Fruit fly (Drosophila melanogaster) whole organism, embryonic: ENCODE measurements around the gene Gli.

Experiments used
- Awh ChIP-seq: fragments of 200-800 bp; sonication (Bioruptor generic); IDR thresholded peaks from 2 replicates; pipeline ENCODE4, ENCODE4 v1.3.6; 2022; ENCODE audit warnings: missing biosample characterization, missing genetic modification characterization
- CG10267 ChIP-seq: fragments of 200-800 bp; sonication (Bioruptor generic); optimal IDR thresholded peaks from 2 replicates; lab custom pipeline; 2018; ENCODE audit warnings: missing biosample characterization, mild to moderate bottlenecking, missing genetic modification characterization, moderate library complexity
- CG11723 ChIP-seq: fragments of 200-800 bp; sonication (Bioruptor generic); optimal IDR thresholded peaks from 2 replicates; lab custom pipeline; 2017; ENCODE audit warnings: missing biosample characterization, mild to moderate bottlenecking, missing genetic modification characterization
- CG12219 ChIP-seq: fragments of 200-800 bp; sonication (Bioruptor generic); optimal IDR thresholded peaks from 3 replicates; lab custom pipeline; 2018; ENCODE audit warnings: missing biosample characterization, mild to moderate bottlenecking, missing genetic modification characterization
- CG13287 ChIP-seq: fragments of 200-800 bp; sonication (Bioruptor generic); IDR thresholded peaks from 2 replicates; pipeline ENCODE4 v1.3.6; 2022; ENCODE audit warnings: missing biosample characterization, missing genetic modification characterization; ENCODE audit not compliant: partially characterized antibody
- CG14441 ChIP-seq: fragments of 200-800 bp; sonication (Bioruptor generic); IDR thresholded peaks from 2 replicates; pipeline ENCODE4 v1.3.6; 2022; ENCODE audit warnings: missing biosample characterization, missing genetic modification characterization
- CG14965 ChIP-seq: fragments of 200-800 bp; sonication (Bioruptor generic); optimal IDR thresholded peaks from 2 replicates; lab custom pipeline; 2016; ENCODE audit warnings: missing biosample characterization, missing genetic modification characterization, borderline replicate concordance
- CG15514 ChIP-seq: fragments of 200-800 bp; sonication (Bioruptor generic); optimal IDR thresholded peaks from 3 replicates; lab custom pipeline; 2017; ENCODE audit warnings: missing biosample characterization, missing genetic modification characterization, mild to moderate bottlenecking, moderate library complexity, missing genetic modification reagents
- CG16779 ChIP-seq: fragments of 200-800 bp; sonication (Bioruptor generic); IDR thresholded peaks from 2 replicates; pipeline ENCODE4 v1.3.6; 2022; ENCODE audit warnings: missing biosample characterization, missing genetic modification characterization
- CG16815 ChIP-seq: fragments of 200-800 bp; sonication (Bioruptor generic); optimal IDR thresholded peaks from 3 replicates; lab custom pipeline; 2017; ENCODE audit warnings: missing biosample characterization, mild to moderate bottlenecking, missing genetic modification characterization
- CG2116 ChIP-seq: fragments of 200-800 bp; sonication (Bioruptor generic); optimal IDR thresholded peaks from 3 replicates; lab custom pipeline; 2018; ENCODE audit warnings: missing biosample characterization, mild to moderate bottlenecking, missing genetic modification characterization
- CG30020 ChIP-seq: fragments of 200-800 bp; optimal IDR thresholded peaks from 2 replicates; lab custom pipeline; 2019; ENCODE audit warnings: missing biosample characterization, mild to moderate bottlenecking, missing genetic modification characterization, moderate library complexity
- CG3281 ChIP-seq: fragments of 200-800 bp; sonication (Bioruptor generic); optimal IDR thresholded peaks from 3 replicates; lab custom pipeline; 2017; ENCODE audit warnings: missing biosample characterization, mild to moderate bottlenecking, missing genetic modification characterization
- CG8281 ChIP-seq: fragments of 200-800 bp; sonication (Bioruptor generic); optimal IDR thresholded peaks from 2 replicates; lab custom pipeline; 2018; ENCODE audit warnings: missing biosample characterization, mild to moderate bottlenecking, missing genetic modification characterization, moderate library complexity
- CG8478 ChIP-seq: fragments of >200 bp; optimal IDR thresholded peaks from 2 replicates; lab custom pipeline; 2018
- D ChIP-seq, 2 experiments: fragments of 200-800 bp in 1 of 2; fragments of >200 bp in 1 of 2; sonication (Bioruptor generic) in 1 of 2; optimal IDR thresholded peaks; 2 replicates in 1 of 2; 3 replicates in 1 of 2; lab custom pipeline; 2017; ENCODE audit warnings: mild to moderate bottlenecking in 1 of 2, missing biosample characterization in 1 of 2, missing genetic modification characterization in 1 of 2, missing genetic modification reagents in 1 of 2
- Dll ChIP-seq: fragments of 200-800 bp; sonication (Bioruptor generic); IDR thresholded peaks from 4 replicates; pipeline ENCODE4 v1.3.6; 2022; ENCODE audit warnings: missing biosample characterization, missing genetic modification characterization; ENCODE audit not compliant: partially characterized antibody
- Doc3 ChIP-seq: fragments of 200-800 bp; sonication (Bioruptor generic); IDR thresholded peaks from 3 replicates; pipeline ENCODE4 v1.3.6; 2022; ENCODE audit warnings: missing biosample characterization, missing genetic modification characterization; ENCODE audit not compliant: partially characterized antibody
- Elba2 ChIP-seq: fragments of 200-800 bp; sonication (Bioruptor generic); optimal IDR thresholded peaks from 3 replicates; lab custom pipeline; 2016; ENCODE audit warnings: missing biosample characterization, missing genetic modification characterization
- HLH4C ChIP-seq: fragments of 200-800 bp; sonication (Bioruptor generic); IDR thresholded peaks from 3 replicates; pipeline ENCODE4 v1.3.6; 2022; ENCODE audit warnings: missing biosample characterization, missing genetic modification characterization; ENCODE audit not compliant: partially characterized antibody
- Hsf ChIP-seq: fragments of 200-800 bp; sonication (Bioruptor generic); optimal IDR thresholded peaks from 3 replicates; lab custom pipeline; 2016; ENCODE audit warnings: missing biosample characterization, missing genetic modification characterization
- MBD-R2 ChIP-seq: fragments of 200-800 bp; sonication (Bioruptor generic); IDR thresholded peaks from 2 replicates; pipeline ENCODE4 v1.3.6; 2022; ENCODE audit warnings: missing biosample characterization, missing genetic modification characterization
- Med ChIP-seq: fragments of 200-800 bp; sonication (Bioruptor generic); peaks from one replicate; lab custom pipeline; 2016; ENCODE audit warnings: missing biosample characterization, missing genetic modification characterization, mild to moderate bottlenecking, inconsistent platforms, moderate library complexity
- Opbp ChIP-seq: fragments of 200-800 bp; sonication (Bioruptor generic); IDR thresholded peaks from 3 replicates; pipeline ENCODE4 v1.3.6; 2022; ENCODE audit warnings: missing biosample characterization, missing genetic modification characterization; ENCODE audit not compliant: partially characterized antibody
- Poxn ChIP-seq: fragments of 200-800 bp; sonication (Bioruptor generic); IDR thresholded peaks from 2 replicates; pipeline ENCODE4 v1.3.6; 2022; ENCODE audit warnings: missing biosample characterization, missing genetic modification characterization
- Sox102F ChIP-seq: fragments of 200-800 bp; sonication (Bioruptor generic); optimal IDR thresholded peaks from 2 replicates; lab custom pipeline; 2018; ENCODE audit warnings: missing biosample characterization, mild to moderate bottlenecking, missing genetic modification characterization, moderate library complexity
- ara ChIP-seq: fragments of 200-800 bp; sonication (Bioruptor generic); IDR thresholded peaks from 2 replicates; pipeline ENCODE4 v1.3.6; 2022; ENCODE audit warnings: missing biosample characterization, missing genetic modification characterization
- ash1 ChIP-seq: fragments of 200-800 bp; sonication (Bioruptor generic); optimal IDR thresholded peaks from 2 replicates; lab custom pipeline; 2018; ENCODE audit warnings: missing biosample characterization, mild to moderate bottlenecking, missing genetic modification characterization
- ato ChIP-seq: fragments of 200-800 bp; sonication (Bioruptor generic); IDR thresholded peaks from 2 replicates; pipeline ENCODE4 v1.3.6; 2022; ENCODE audit warnings: missing biosample characterization, missing genetic modification characterization; ENCODE audit not compliant: partially characterized antibody
- bab2 ChIP-seq: fragments of 200-800 bp; sonication (Bioruptor generic); optimal IDR thresholded peaks from 2 replicates; lab custom pipeline; 2016; ENCODE audit warnings: missing biosample characterization, missing genetic modification characterization
- bbx ChIP-seq: fragments of 200-800 bp; sonication (Bioruptor generic); IDR thresholded peaks from 2 replicates; pipeline ENCODE4 v1.3.6; 2022; ENCODE audit warnings: missing biosample characterization, missing genetic modification characterization; ENCODE audit not compliant: partially characterized antibody
- ci ChIP-seq: fragments of 200-800 bp; sonication (Bioruptor generic); IDR thresholded peaks from 3 replicates; pipeline ENCODE4 v1.3.6; 2022; ENCODE audit warnings: missing biosample characterization, missing genetic modification characterization
- fd102C ChIP-seq: fragments of 200-800 bp; sonication (Bioruptor generic); optimal IDR thresholded peaks from 2 replicates; lab custom pipeline; 2018; ENCODE audit warnings: missing biosample characterization, mild to moderate bottlenecking, missing genetic modification characterization, moderate library complexity
- grn ChIP-seq: fragments of 200-800 bp; sonication (Bioruptor generic); optimal IDR thresholded peaks from 3 replicates; lab custom pipeline; 2017; ENCODE audit warnings: missing biosample characterization, missing genetic modification characterization
- hbn ChIP-seq: fragments of 200-800 bp; sonication (Bioruptor generic); IDR thresholded peaks from 2 replicates; pipeline ENCODE4 v1.3.6; 2022; ENCODE audit warnings: missing biosample characterization, missing genetic modification characterization; ENCODE audit not compliant: partially characterized antibody
- insv ChIP-seq, 2 experiments: fragments of 200-800 bp; sonication (Bioruptor generic); optimal IDR thresholded peaks; 3 replicates each; lab custom pipeline; 2016 to 2018; ENCODE audit warnings: missing biosample characterization in 2 of 2, missing genetic modification characterization in 2 of 2
- lab ChIP-seq: fragments of 200-800 bp; sonication (Bioruptor generic); optimal IDR thresholded peaks from 3 replicates; lab custom pipeline; 2017; ENCODE audit warnings: missing biosample characterization, missing genetic modification characterization, mild to moderate bottlenecking, moderate library complexity, missing genetic modification reagents
- repo ChIP-seq: fragments of 200-800 bp; sonication (Bioruptor generic); optimal IDR thresholded peaks from 2 replicates; lab custom pipeline; 2016; ENCODE audit warnings: missing biosample characterization, missing genetic modification characterization
- sens ChIP-seq: fragments of 200-800 bp; sonication (Bioruptor generic); peaks from one replicate; lab custom pipeline; 2016; ENCODE audit warnings: missing biosample characterization, missing genetic modification characterization
- slou ChIP-seq: fragments of 200-800 bp; sonication (Bioruptor generic); optimal IDR thresholded peaks from 3 replicates; lab custom pipeline; 2016; ENCODE audit warnings: missing biosample characterization, missing genetic modification characterization
- tll ChIP-seq, 2 experiments: fragments of 200-800 bp in 1 of 2; fragments of >200 bp in 1 of 2; sonication (Bioruptor generic) in 1 of 2; optimal IDR thresholded peaks; 2 replicates each; lab custom pipeline; 2017 to 2019; ENCODE audit warnings: missing biosample characterization in 2 of 2, missing genetic modification characterization in 2 of 2, mild to moderate bottlenecking in 1 of 2, moderate library complexity in 1 of 2
- tna ChIP-seq: fragments of 200-800 bp; sonication (Bioruptor generic); IDR thresholded peaks from 2 replicates; pipeline ENCODE4 v1.3.6; 2022; ENCODE audit warnings: missing biosample characterization, missing genetic modification characterization; ENCODE audit not compliant: partially characterized antibody
- vnd ChIP-seq: fragments of 200-800 bp; sonication (Bioruptor generic); IDR thresholded peaks from 3 replicates; pipeline ENCODE4 v1.3.6; 2022; ENCODE audit warnings: missing biosample characterization, missing genetic modification characterization; ENCODE audit not compliant: partially characterized antibody
- zen2 ChIP-seq: fragments of 200-800 bp; sonication (Bioruptor generic); IDR thresholded peaks from 3 replicates; pipeline ENCODE4 v1.3.6; 2022; ENCODE audit warnings: missing biosample characterization, missing genetic modification characterization; ENCODE audit not compliant: partially characterized antibody

Gli gene

DNA sequence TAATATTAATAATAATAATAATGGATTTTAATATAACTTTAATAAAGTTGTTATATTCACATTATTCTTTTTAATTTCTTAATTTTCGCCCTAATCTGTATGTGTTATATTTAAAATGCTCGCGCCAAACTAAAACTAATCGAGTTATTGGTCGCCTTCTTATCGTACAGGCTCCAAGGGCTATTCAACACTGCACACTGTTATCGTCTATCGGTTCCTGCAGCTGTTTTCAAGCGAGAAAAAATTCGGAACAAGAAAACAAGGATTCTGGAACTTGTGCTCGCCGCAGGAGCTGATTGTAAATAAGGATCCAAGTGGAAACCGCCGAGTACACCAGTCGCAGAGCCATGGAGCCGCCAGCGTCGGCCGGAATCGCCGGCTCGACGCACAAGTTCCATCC, 1.5 kb upstream of the Gli start, which contains the start of gene CG3793 (continued):
- TF ChIP-seq zen2 (GFP tag; lab: Robert Waterston, UW) (peak; percentile 57; the same call in 2 of the 3 replicates), repo (GFP tag; lab: Kevin White, UChicago) (no peak), CG2116 (GFP tag; lab: Kevin White, UChicago) (peak; percentile 55), ato (GFP tag; lab: Robert Waterston, UW) (peak; percentile 47; the same call in 1 of the 2 replicates), CG13287 (GFP tag; lab: Robert Waterston, UW) (peak; percentile 61), Dll (GFP tag; lab: Robert Waterston, UW) (peak; percentile 55; the same call in 1 of the 4 replicates), insv (GFP tag; optimal IDR thresholded peaks at IDR 0.05; lab: Kevin White, UChicago) (no peak), hbn (GFP tag; lab: Robert Waterston, UW) (peak; percentile 45), CG8478 (lab: Kevin White, UChicago) (no peak), ara (GFP tag; lab: Robert Waterston, UW) (no peak), MBD-R2 (GFP tag; lab: Robert Waterston, UW) (peak; percentile 75), CG10267 (peak; percentile 92), tna (peak; percentile 83), Med (peak; percentile 75), Opbp (GFP tag; lab: Robert Waterston, UW) (peak; percentile 64; the same call in 2 of the 3 replicates), fd102C (GFP tag; lab: Kevin White, UChicago) (no peak), CG15514 (GFP tag; lab: Kevin White, UChicago) (peak; percentile 81), bbx (peak; percentile 79), Doc3 (GFP tag; lab: Robert Waterston, UW) (peak; percentile 37; the same call in 1 of the 3 replicates)

dm6 chr2L:15763401-15763800, 843 bp upstream of the Gli start:
- TF ChIP-seq grn (GFP tag; lab: Kevin White, UChicago) (no peak), Hsf (GFP tag; lab: Kevin White, UChicago) (no peak), CG16779 (GFP tag; lab: Robert Waterston, UW) (peak; percentile 34; the same call in 1 of the 2 replicates), sens (GFP tag; lab: Kevin White, UChicago) (peak; percentile 59), Med (peak; percentile 25), slou (GFP tag; lab: Kevin White, UChicago) (no peak), CG8281 (peak; percentile 98), ci (GFP tag; lab: Robert Waterston, UW) (no peak), vnd (GFP tag; lab: Robert Waterston, UW) (no peak), Elba2 (peak; percentile 45)

DNA sequence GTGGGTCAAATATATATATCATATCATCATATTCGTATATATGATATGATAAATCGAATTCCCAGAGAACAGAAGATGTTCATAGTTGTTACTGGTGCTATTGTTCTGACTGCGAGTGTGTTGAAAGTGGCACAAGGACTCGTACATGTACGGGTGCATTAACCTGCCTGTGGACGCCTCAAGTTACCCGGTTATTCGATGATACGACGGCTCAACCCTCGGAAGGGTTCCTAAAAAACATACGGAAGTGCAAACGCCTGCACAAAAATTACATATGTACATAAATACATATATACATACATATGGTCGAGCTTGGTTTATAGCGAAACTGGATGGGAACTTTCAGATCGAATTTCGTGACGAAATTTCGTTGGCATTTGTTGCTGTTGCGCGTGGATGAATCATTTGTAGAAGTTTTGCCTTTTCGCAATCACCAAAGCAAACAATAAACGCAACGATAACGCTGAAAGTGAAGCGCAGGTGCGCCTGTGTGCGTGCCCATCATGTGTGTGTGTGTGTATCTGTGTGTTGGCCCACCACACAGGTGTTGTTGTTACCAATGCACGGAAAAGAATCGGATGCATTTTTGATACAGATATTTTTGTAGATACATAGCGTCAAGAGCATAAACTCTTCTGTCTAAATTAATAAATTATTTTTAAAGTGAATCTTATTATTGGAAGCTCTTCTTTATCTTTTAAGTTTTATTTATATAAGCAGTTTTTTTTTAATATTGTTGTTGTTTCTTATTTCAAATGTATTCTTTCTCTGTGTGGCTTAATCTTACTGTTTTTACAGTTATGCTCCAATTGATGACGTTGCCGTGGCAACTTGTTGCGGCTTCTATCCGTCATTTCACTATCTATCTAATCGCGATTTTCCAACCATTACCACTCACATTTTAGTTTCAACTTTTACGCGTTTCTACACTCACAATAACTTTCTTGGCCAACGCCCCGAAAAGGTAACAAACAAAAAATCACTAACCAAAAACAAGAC, 850 bp downstream of the Gli start:
- TF ChIP-seq Awh (GFP tag; lab: Robert Waterston, UW): peak; percentile 77; the same call in 1 of the 2 replicates
- no peak for TF ChIP-seq ash1 (GFP tag; lab: Kevin White, UChicago)
- peak; percentile 51 for TF ChIP-seq CG3281
- no peak for TF ChIP-seq HLH4C
- TF ChIP-seq Sox102F (GFP tag; lab: Kevin White, UChicago): peak; percentile 80
- peak in 1 of 2 experiments; percentile 29 for TF ChIP-seq tll (GFP tag; optimal IDR thresholded peaks at IDR 0.05; lab: Kevin White, UChicago)
- TF ChIP-seq lab (GFP tag; lab: Kevin White, UChicago): peak; percentile 68
- no peak for TF ChIP-seq CG14965 (GFP tag; lab: Kevin White, UChicago)
- peak; percentile 56 for TF ChIP-seq CG11723 (GFP tag; lab: Kevin White, UChicago)
- TF ChIP-seq CG30020: peak; percentile 8
- TF ChIP-seq CG14441 (GFP tag; lab: Robert Waterston, UW): peak; percentile 75
- TF ChIP-seq Poxn (GFP tag; lab: Robert Waterston, UW): no peak
- peak; percentile 43 for TF ChIP-seq CG12219
- TF ChIP-seq CG16815 (GFP tag; lab: Kevin White, UChicago): peak; percentile 30
- TF ChIP-seq bab2 (GFP tag; lab: Kevin White, UChicago): peak; percentile 50
- TF ChIP-seq D (optimal IDR thresholded peaks at IDR 0.05; lab: Kevin White, UChicago): no peak
- peak; percentile 72 for TF ChIP-seq D (GFP tag; optimal IDR thresholded peaks at IDR 0.05; lab: Kevin White, UChicago)
